Worm (Caenorhabditis elegans) whole organism, L4 larva: ENCODE results near the gene Y62F5A.12.
A peak's percentile ranks its signal among the peaks of the same experiment; 100 is the strongest.

ENCODE experiments used
- D1046.2 ChIP-seq: fragments of 200-800 bp; sonication (Bioruptor generic); IDR thresholded peaks from 2 replicates; pipeline ENCODE4 v1.3.6; 2022; ENCODE audit warnings: missing genetic modification characterization, missing compliant biosample characterization
- F49E8.2 ChIP-seq: sonication (generic microtip); optimal IDR thresholded peaks from 2 replicates; lab custom pipeline; 2016; ENCODE audit warnings: missing compliant biosample characterization, mild to moderate bottlenecking, missing genetic modification characterization, borderline replicate concordance
- R02D3.7 ChIP-seq: fragments of 150-350 bp; sonication (generic microtip); optimal IDR thresholded peaks from 3 replicates; lab custom pipeline; 2014; ENCODE audit warnings: missing biosample characterization, missing genetic modification characterization
- T26A8.4 ChIP-seq: fragments of 200-800 bp; sonication (Bioruptor generic); IDR thresholded peaks from 2 replicates; pipeline ENCODE4 v1.3.6; 2022; ENCODE audit warnings: missing genetic modification characterization, missing compliant biosample characterization
- Y105C5A.15 ChIP-seq: fragments of 200-800 bp; sonication (Bioruptor generic); IDR thresholded peaks from 2 replicates; pipeline ENCODE4 v1.3.6; 2022; ENCODE audit warnings: missing genetic modification characterization, missing compliant biosample characterization
- Y48G9A.11 ChIP-seq: fragments of 200-800 bp; sonication (Bioruptor generic); IDR thresholded peaks from 2 replicates; pipeline ENCODE4 v1.3.6; 2022; ENCODE audit warnings: missing genetic modification reagents, missing genetic modification characterization, missing compliant biosample characterization
- Y5F2A.4 ChIP-seq: fragments of 200-800 bp; sonication (Bioruptor generic); optimal IDR thresholded peaks from 2 replicates; lab custom pipeline; 2018; ENCODE audit warnings: mild to moderate bottlenecking, missing genetic modification characterization, missing compliant biosample characterization
- ZK337.2 ChIP-seq: fragments of 200-800 bp; sonication (Bioruptor generic); IDR thresholded peaks from 2 replicates; pipeline ENCODE4 v1.3.6; 2022; ENCODE audit warnings: missing genetic modification reagents, missing genetic modification characterization, missing compliant biosample characterization
- aha-1 ChIP-seq: fragments of 150-350 bp; peaks from one replicate; lab custom pipeline; 2014; ENCODE audit warnings: missing biosample characterization, missing genetic modification characterization
- attf-4 ChIP-seq: sonication (generic microtip); optimal IDR thresholded peaks from 3 replicates; lab custom pipeline; 2017; ENCODE audit warnings: missing biosample characterization, missing genetic modification characterization
- ceh-32 ChIP-seq: sonication (generic microtip); optimal IDR thresholded peaks from 2 replicates; lab custom pipeline; 2016; ENCODE audit warnings: mild to moderate bottlenecking, missing genetic modification characterization, missing compliant biosample characterization; ENCODE audit not compliant: poor library complexity
- ceh-62 ChIP-seq: sonication (generic microtip); optimal IDR thresholded peaks from 2 replicates; lab custom pipeline; 2017; ENCODE audit warnings: missing biosample characterization, missing genetic modification characterization
- ceh-82 ChIP-seq: sonication (generic microtip); optimal IDR thresholded peaks from 2 replicates; lab custom pipeline; 2017; ENCODE audit warnings: missing biosample characterization, missing genetic modification characterization
- daf-12 ChIP-seq: fragments of 150-350 bp; optimal IDR thresholded peaks from 2 replicates; lab custom pipeline; 2014; ENCODE audit warnings: missing biosample characterization, missing genetic modification reagents, missing genetic modification characterization
- daf-16 ChIP-seq, 3 experiments: sonication (generic microtip); optimal IDR thresholded peaks; 2 replicates each; lab custom pipeline; 2016 to 2017; ENCODE audit warnings: missing genetic modification characterization in 3 of 3, missing genetic modification reagents in 3 of 3, mild to moderate bottlenecking in 2 of 3, missing compliant biosample characterization in 2 of 3, missing biosample characterization in 1 of 3, moderate library complexity in 1 of 3
- daf-8 ChIP-seq: fragments of 200-800 bp; sonication (Bioruptor generic); IDR thresholded peaks from 2 replicates; pipeline ENCODE4 v1.3.6; 2022; ENCODE audit warnings: missing genetic modification characterization, missing compliant biosample characterization
- dmd-6 ChIP-seq: fragments of 200-800 bp; sonication (Bioruptor generic); IDR thresholded peaks from 2 replicates; pipeline ENCODE4 v1.3.6; 2022; ENCODE audit warnings: missing genetic modification reagents, missing genetic modification characterization, missing compliant biosample characterization
- dmd-8 ChIP-seq: fragments of 200-800 bp; sonication (Bioruptor generic); IDR thresholded peaks from 2 replicates; pipeline ENCODE4 v1.3.6; 2022; ENCODE audit warnings: missing genetic modification characterization, missing compliant biosample characterization
- dmd-9 ChIP-seq: fragments of 200-800 bp; sonication (Bioruptor generic); IDR thresholded peaks from 2 replicates; pipeline ENCODE4 v1.3.6; 2022; ENCODE audit warnings: missing genetic modification reagents, missing genetic modification characterization, missing compliant biosample characterization
- dpl-1 ChIP-seq: fragments of 150-350 bp; optimal IDR thresholded peaks from 2 replicates; lab custom pipeline; 2014; ENCODE audit warnings: missing biosample characterization, missing genetic modification reagents, missing genetic modification characterization
- egl-27 ChIP-seq: sonication (generic microtip); optimal IDR thresholded peaks from 3 replicates; lab custom pipeline; 2017; ENCODE audit warnings: missing biosample characterization, missing genetic modification reagents, missing genetic modification characterization
- egl-43 ChIP-seq: fragments of 200-800 bp; sonication (Bioruptor generic); IDR thresholded peaks from 2 replicates; pipeline ENCODE4 v1.3.6; 2022; ENCODE audit warnings: missing genetic modification reagents, missing genetic modification characterization, missing compliant biosample characterization
- fkh-10 ChIP-seq: fragments of 150-350 bp; optimal IDR thresholded peaks from 2 replicates; lab custom pipeline; 2014; ENCODE audit warnings: missing biosample characterization, missing genetic modification reagents, missing genetic modification characterization
- gei-8 ChIP-seq: fragments of 200-800 bp; sonication (Bioruptor generic); optimal IDR thresholded peaks from 2 replicates; lab custom pipeline; 2018; ENCODE audit warnings: mild to moderate bottlenecking, missing genetic modification characterization, missing compliant biosample characterization
- hlh-11 ChIP-seq: fragments of 200-800 bp; sonication (Bioruptor generic); optimal IDR thresholded peaks from 2 replicates; lab custom pipeline; 2018; ENCODE audit warnings: mild to moderate bottlenecking, missing genetic modification characterization, missing compliant biosample characterization
- hlh-30 ChIP-seq: sonication (generic microtip); optimal IDR thresholded peaks from 2 replicates; lab custom pipeline; 2017; ENCODE audit warnings: antibody characterized with exemption, mild to moderate bottlenecking, missing genetic modification characterization, missing compliant biosample characterization; ENCODE audit not compliant: insufficient read depth
- jun-1 ChIP-seq: fragments of 150-350 bp; optimal IDR thresholded peaks from 2 replicates; lab custom pipeline; 2014; ENCODE audit warnings: missing biosample characterization, missing genetic modification reagents, missing genetic modification characterization
- lim-7 ChIP-seq: fragments of 200-800 bp; sonication (Bioruptor generic); IDR thresholded peaks from 2 replicates; pipeline ENCODE4 v1.3.6; 2022; ENCODE audit warnings: missing genetic modification characterization, missing compliant biosample characterization
- lin-1 ChIP-seq: fragments of 200-800 bp; sonication (Bioruptor generic); IDR thresholded peaks from 2 replicates; pipeline ENCODE4 v1.3.6; 2022; ENCODE audit warnings: missing genetic modification reagents, missing genetic modification characterization, missing compliant biosample characterization
- lin-29 ChIP-seq: fragments of 200-800 bp; sonication (Bioruptor generic); IDR thresholded peaks from 2 replicates; pipeline ENCODE4 v1.3.6; 2022; ENCODE audit warnings: missing genetic modification reagents, missing genetic modification characterization, missing compliant biosample characterization
- lir-3 ChIP-seq: sonication (generic microtip); optimal IDR thresholded peaks from 2 replicates; lab custom pipeline; 2016; ENCODE audit warnings: mild to moderate bottlenecking, missing genetic modification characterization, missing compliant biosample characterization
- lsy-2 ChIP-seq, 2 experiments: fragments of 150-350 bp in 1 of 2; sonication (generic microtip) in 1 of 2; optimal IDR thresholded peaks; 2 replicates each; lab custom pipeline; 2014 to 2017; ENCODE audit warnings: missing biosample characterization in 2 of 2, missing genetic modification characterization in 2 of 2
- madf-5 ChIP-seq, 2 experiments: fragments of 200-800 bp; sonication (Bioruptor generic); IDR thresholded peaks; 2 replicates each; pipeline ENCODE4 v1.3.6; 2022; ENCODE audit warnings: missing compliant biosample characterization in 2 of 2, missing genetic modification characterization in 2 of 2
- nhr-41 ChIP-seq: fragments of 200-800 bp; sonication (Bioruptor generic); IDR thresholded peaks from 2 replicates; pipeline ENCODE4 v1.3.6; 2022; ENCODE audit warnings: missing genetic modification reagents, missing genetic modification characterization, missing compliant biosample characterization
- nhr-76 ChIP-seq: fragments of 150-350 bp; optimal IDR thresholded peaks from 2 replicates; lab custom pipeline; 2014; ENCODE audit warnings: missing biosample characterization, missing genetic modification characterization
- pha-4 ChIP-seq, 2 experiments: fragments of 150-350 bp in 1 of 2; fragments of 200-800 bp in 1 of 2; sonication (Bioruptor generic) in 1 of 2; IDR thresholded peaks in 1 of 2; optimal IDR thresholded peaks in 1 of 2; 2 replicates each; pipeline versions ENCODE4 v1.3.6 to Lab custom; 2014 to 2022; ENCODE audit warnings: missing genetic modification characterization in 2 of 2, missing genetic modification reagents in 2 of 2, missing biosample characterization in 1 of 2, missing compliant biosample characterization in 1 of 2
- php-3 ChIP-seq: fragments of 200-800 bp; sonication (Bioruptor generic); IDR thresholded peaks from 2 replicates; pipeline ENCODE4 v1.3.6; 2022; ENCODE audit warnings: missing genetic modification reagents, missing genetic modification characterization, missing compliant biosample characterization
- rbr-2 ChIP-seq: sonication (generic microtip); optimal IDR thresholded peaks from 2 replicates; lab custom pipeline; 2016; ENCODE audit warnings: missing genotype, missing genetic modification characterization, missing compliant biosample characterization
- saeg-2 ChIP-seq: fragments of 200-800 bp; sonication (Bioruptor generic); IDR thresholded peaks from 2 replicates; pipeline ENCODE4 v1.3.6; 2022; ENCODE audit warnings: missing genetic modification reagents, missing genetic modification characterization, missing compliant biosample characterization
- set-16 ChIP-seq: fragments of 200-800 bp; sonication (Bioruptor generic); IDR thresholded peaks from 2 replicates; pipeline ENCODE4 v1.3.6; 2022; ENCODE audit warnings: missing genetic modification reagents, missing genetic modification characterization, missing compliant biosample characterization
- skn-1 ChIP-seq: fragments of 150-350 bp; optimal IDR thresholded peaks from 2 replicates; lab custom pipeline; 2014; ENCODE audit warnings: missing biosample characterization, missing genetic modification characterization
- unc-130 ChIP-seq: sonication (generic microtip); optimal IDR thresholded peaks from 2 replicates; lab custom pipeline; 2016; ENCODE audit warnings: missing genetic modification reagents, missing genetic modification characterization, missing compliant biosample characterization
- vab-7 ChIP-seq: fragments of 200-800 bp; sonication (Bioruptor generic); IDR thresholded peaks from 2 replicates; pipeline ENCODE4 v1.3.6; 2022; ENCODE audit warnings: missing genetic modification reagents, missing genetic modification characterization, missing compliant biosample characterization
- zag-1 ChIP-seq: fragments of 150-350 bp; optimal IDR thresholded peaks from 2 replicates; lab custom pipeline; 2014; ENCODE audit warnings: missing biosample characterization, missing genetic modification characterization
- zip-2 ChIP-seq: fragments of 150-350 bp; optimal IDR thresholded peaks from 2 replicates; lab custom pipeline; 2014; ENCODE audit warnings: missing biosample characterization, missing genetic modification characterization

Y62F5A.12 gene

ce11 chrII:11547254-11547687, 13.0 kb upstream of the Y62F5A.12 start, which contains the start of gene F54D5.7 (continued):
- TF ChIP-seq nhr-41 (GFP tag; lab: Robert Waterston, UW) (0 out of 2 replicates have a peak, but pooled peaks have one; percentile 33), R02D3.7 (tag; lab: Kevin White, UChicago) (no peak), Y105C5A.15 (GFP tag; lab: Robert Waterston, UW) (no peak), nhr-76 (tag; lab: Kevin White, UChicago) (no peak), ceh-62 (tag; lab: Kevin White, UChicago) (no peak), dmd-9 (GFP tag; lab: Robert Waterston, UW) (no peak), pha-4 (GFP tag; IDR thresholded peaks at IDR 0.05; lab: Robert Waterston, UW) (peak; percentile 66; the same call in 1 of the 2 replicates), pha-4 (tag; optimal IDR thresholded peaks at IDR 0.05; lab: Kevin White, UChicago) (no peak), daf-8 (GFP tag; lab: Robert Waterston, UW) (no peak), dmd-8 (GFP tag; lab: Robert Waterston, UW) (peak; percentile 54; the same call in 1 of the 2 replicates), Y48G9A.11 (GFP tag; lab: Robert Waterston, UW) (peak; percentile 44; the same call in 1 of the 2 replicates), ZK337.2 (GFP tag; lab: Robert Waterston, UW) (no peak), zip-2 (tag; lab: Kevin White, UChicago) (peak; percentile 33), dpl-1 (GFP tag; lab: Kevin White, UChicago) (peak; percentile 49), madf-5 (GFP tag; IDR thresholded peaks at IDR 0.05; lab: Robert Waterston, UW) (0 out of 4 replicates have a peak, but pooled peaks of 1 of the 2 experiments have one; percentile 7), egl-43 (GFP tag; lab: Robert Waterston, UW) (peak; percentile 79), egl-27 (tag; lab: Kevin White, UChicago) (no peak), php-3 (GFP tag; lab: Robert Waterston, UW) (no peak; the same call in 1 of the 2 replicates), lsy-2 (tag; optimal IDR thresholded peaks at IDR 0.05; lab: Kevin White, UChicago) (peak; percentile 3 to 76), Y5F2A.4 (no peak), daf-12 (tag; lab: Kevin White, UChicago) (no peak), rbr-2 (tag; lab: Kevin White, UChicago) (peak; percentile 28), ceh-32 (no peak), daf-16 (GFP tag; optimal IDR thresholded peaks at IDR 0.05; lab: Kevin White, UChicago) (peak in 1 of 2 experiments; percentile 42), daf-16 (tag; optimal IDR thresholded peaks at IDR 0.05; lab: Kevin White, UChicago) (peak; percentile 58), hlh-11 (tag; lab: Kevin White, UChicago) (peak; percentile 76), F49E8.2 (tag; lab: Kevin White, UChicago) (peak; percentile 56), zag-1 (tag; lab: Kevin White, UChicago) (no peak), lin-29 (GFP tag; lab: Robert Waterston, UW) (no peak), ceh-82 (tag; lab: Kevin White, UChicago) (no peak), attf-4 (tag; lab: Kevin White, UChicago) (no peak), lir-3 (no peak), aha-1 (peak; percentile 97), lin-1 (peak; percentile 32; the same call in 1 of the 2 replicates), vab-7 (GFP tag; lab: Robert Waterston, UW) (no peak), hlh-30 (tag; lab: Kevin White, UChicago) (peak; percentile 80), unc-130 (GFP tag; lab: Kevin White, UChicago) (no peak), saeg-2 (no peak), D1046.2 (GFP tag; lab: Robert Waterston, UW) (no peak), gei-8 (GFP tag; lab: Kevin White, UChicago) (peak; percentile 12), jun-1 (tag; lab: Kevin White, UChicago) (no peak)

ce11 chrII:11545952-11546325, 11.7 kb upstream of the Y62F5A.12 start:
- TF ChIP-seq aha-1 (peak; percentile 93), lim-7 (GFP tag; lab: Robert Waterston, UW) (0 out of 2 replicates have a peak, but pooled peaks have one; percentile 21), set-16 (GFP tag; lab: Robert Waterston, UW) (peak; percentile 41), skn-1 (no peak), fkh-10 (GFP tag; lab: Kevin White, UChicago) (no peak), T26A8.4 (GFP tag; lab: Robert Waterston, UW) (no peak), dmd-6 (GFP tag; lab: Robert Waterston, UW) (peak; percentile 15; the same call in 1 of the 2 replicates)
